Worm (Caenorhabditis elegans) whole organism, L1 larva: ENCODE results near the gene Y49F6B.19.

Experiments used
- C16A3.4 ChIP-seq: fragments of 150-350 bp; optimal IDR thresholded peaks from 2 replicates; lab custom pipeline; 2014; ENCODE audit warnings: missing biosample characterization, missing genetic modification characterization
- F16B12.6 ChIP-seq: fragments of 150-350 bp; optimal IDR thresholded peaks from 2 replicates; lab custom pipeline; 2014; ENCODE audit warnings: missing biosample characterization, missing genetic modification characterization
- aha-1 ChIP-seq: fragments of 150-350 bp; optimal IDR thresholded peaks from 2 replicates; lab custom pipeline; 2014; ENCODE audit warnings: missing biosample characterization, missing genetic modification characterization
- alr-1 ChIP-seq: fragments of 200-800 bp; sonication (Bioruptor generic); optimal IDR thresholded peaks from 2 replicates; lab custom pipeline; 2018; ENCODE audit warnings: borderline replicate concordance, mild to moderate bottlenecking, missing genetic modification characterization, missing compliant biosample characterization
- ama-1 ChIP-seq: fragments of 150-350 bp; optimal IDR thresholded peaks from 2 replicates; lab custom pipeline; 2014
- ceh-63 ChIP-seq: fragments of 200-800 bp; sonication (Bioruptor generic); optimal IDR thresholded peaks from 2 replicates; lab custom pipeline; 2018; ENCODE audit warnings: mild to moderate bottlenecking, missing genetic modification characterization, missing compliant biosample characterization
- ceh-8 ChIP-seq: fragments of 200-800 bp; sonication (Bioruptor generic); optimal IDR thresholded peaks from 2 replicates; lab custom pipeline; 2018; ENCODE audit warnings: mild to moderate bottlenecking, missing genetic modification characterization, moderate library complexity, missing compliant biosample characterization
- ceh-88 ChIP-seq: fragments of 200-800 bp; sonication (Bioruptor generic); IDR thresholded peaks from 2 replicates; pipeline ENCODE4 v1.3.6; 2022; ENCODE audit warnings: missing genetic modification characterization, missing compliant biosample characterization
- efl-1 ChIP-seq, 4 experiments: fragments of 150-350 bp; optimal IDR thresholded peaks in 3 of 4; peaks in 1 of 4; 1 replicate in 1 of 4; 2 replicates in 3 of 4; lab custom pipeline; 2014; ENCODE audit warnings: missing biosample characterization in 2 of 4, missing genetic modification characterization in 2 of 4, missing genetic modification reagents in 2 of 4
- efl-3 ChIP-seq: fragments of 200-800 bp; sonication (Bioruptor generic); optimal IDR thresholded peaks from 2 replicates; lab custom pipeline; 2018; ENCODE audit warnings: mild to moderate bottlenecking, missing genetic modification characterization, missing compliant biosample characterization
- egl-27 ChIP-seq, 2 experiments: fragments of 150-350 bp in 1 of 2; sonication (generic microtip); optimal IDR thresholded peaks; 3 replicates each; lab custom pipeline; 2017 to 2018; ENCODE audit warnings: missing biosample characterization in 2 of 2, missing genetic modification characterization in 2 of 2, missing genetic modification reagents in 2 of 2
- fkh-8 ChIP-seq: sonication (generic microtip); optimal IDR thresholded peaks from 2 replicates; lab custom pipeline; 2016; ENCODE audit warnings: mild to moderate bottlenecking, missing genetic modification characterization, missing compliant biosample characterization
- hlh-17 ChIP-seq: fragments of 200-800 bp; sonication (Bioruptor generic); optimal IDR thresholded peaks from 2 replicates; lab custom pipeline; 2018; ENCODE audit warnings: missing genetic modification characterization, mild to moderate bottlenecking, missing compliant biosample characterization, moderate library complexity, borderline replicate concordance
- hlh-4 ChIP-seq: sonication (generic microtip); optimal IDR thresholded peaks from 2 replicates; lab custom pipeline; 2016; ENCODE audit warnings: mild to moderate bottlenecking, missing genetic modification characterization, missing compliant biosample characterization
- jun-1 ChIP-seq: fragments of 150-350 bp; optimal IDR thresholded peaks from 2 replicates; lab custom pipeline; 2014; ENCODE audit warnings: missing biosample characterization, missing genetic modification reagents, missing genetic modification characterization
- lin-39 ChIP-seq: fragments of 150-350 bp; optimal IDR thresholded peaks from 2 replicates; lab custom pipeline; 2014; ENCODE audit warnings: missing biosample characterization, missing genetic modification reagents, missing genetic modification characterization
- lir-3 ChIP-seq: sonication (generic microtip); optimal IDR thresholded peaks from 2 replicates; lab custom pipeline; 2016; ENCODE audit warnings: mild to moderate bottlenecking, missing genetic modification characterization, moderate library complexity, missing compliant biosample characterization; ENCODE audit not compliant: poor library complexity
- mdl-1 ChIP-seq, 2 experiments: fragments of 150-350 bp; optimal IDR thresholded peaks; 2 replicates each; lab custom pipeline; 2014 to 2017; ENCODE audit warnings: missing biosample characterization in 2 of 2, missing genetic modification characterization in 2 of 2, inconsistent platforms in 1 of 2
- mep-1 ChIP-seq: fragments of 150-350 bp; optimal IDR thresholded peaks from 2 replicates; lab custom pipeline; 2014; ENCODE audit warnings: missing biosample characterization, missing genetic modification characterization
- nhr-237 ChIP-seq: fragments of 150-350 bp; optimal IDR thresholded peaks from 2 replicates; lab custom pipeline; 2014; ENCODE audit warnings: missing biosample characterization, missing genetic modification characterization
- nhr-71 ChIP-seq: sonication (generic microtip); optimal IDR thresholded peaks from 2 replicates; lab custom pipeline; 2016; ENCODE audit warnings: mild to moderate bottlenecking, missing genetic modification characterization, moderate library complexity, missing compliant biosample characterization
- nhr-90 ChIP-seq: sonication (generic microtip); optimal IDR thresholded peaks from 2 replicates; lab custom pipeline; 2016; ENCODE audit warnings: mild to moderate bottlenecking, missing genetic modification characterization, missing compliant biosample characterization; ENCODE audit not compliant: poor library complexity
- pag-3 ChIP-seq: sonication (generic microtip); optimal IDR thresholded peaks from 2 replicates; lab custom pipeline; 2017; ENCODE audit warnings: missing genetic modification characterization, mild to moderate bottlenecking, missing compliant biosample characterization, antibody characterized with exemption, borderline replicate concordance; ENCODE audit not compliant: insufficient read depth
- pqm-1 ChIP-seq: sonication (generic microtip); optimal IDR thresholded peaks from 3 replicates; lab custom pipeline; 2017; ENCODE audit warnings: missing biosample characterization, missing genetic modification characterization
- rnt-1 ChIP-seq: sonication (generic microtip); optimal IDR thresholded peaks from 2 replicates; lab custom pipeline; 2016; ENCODE audit warnings: mild to moderate bottlenecking, missing genetic modification characterization, moderate library complexity, missing compliant biosample characterization
- tbx-2 ChIP-seq: sonication (generic microtip); optimal IDR thresholded peaks from 2 replicates; lab custom pipeline; 2016; ENCODE audit warnings: missing genetic modification characterization, missing compliant biosample characterization
- unc-130 ChIP-seq: fragments of 150-350 bp; optimal IDR thresholded peaks from 2 replicates; lab custom pipeline; 2017; ENCODE audit warnings: missing biosample characterization, missing genetic modification characterization, inconsistent platforms
- unc-62 ChIP-seq: fragments of 150-350 bp; optimal IDR thresholded peaks from 2 replicates; lab custom pipeline; 2014; ENCODE audit warnings: missing biosample characterization, missing genetic modification reagents, missing genetic modification characterization
- unc-86 ChIP-seq: sonication (generic microtip); optimal IDR thresholded peaks from 2 replicates; lab custom pipeline; 2016; ENCODE audit warnings: missing genetic modification characterization, missing compliant biosample characterization
- vab-15 ChIP-seq: sonication (generic microtip); optimal IDR thresholded peaks from 2 replicates; lab custom pipeline; 2017; ENCODE audit warnings: missing genotype, mild to moderate bottlenecking, missing genetic modification characterization, missing compliant biosample characterization
- ztf-11 ChIP-seq, 2 experiments: sonication (generic microtip); optimal IDR thresholded peaks; 2 replicates each; lab custom pipeline; 2016 to 2017; ENCODE audit warnings: missing genetic modification characterization in 2 of 2, missing biosample characterization in 1 of 2, missing compliant biosample characterization in 1 of 2
- ztf-4 ChIP-seq: fragments of 150-350 bp; optimal IDR thresholded peaks from 2 replicates; lab custom pipeline; 2014; ENCODE audit warnings: missing biosample characterization, missing genetic modification characterization

Y49F6B.19 gene

ce11 chrII:3547282-3547681, 35.1 kb upstream of the Y49F6B.19 start (continued):
- TF ChIP-seq aha-1 (tag; lab: Kevin White, UChicago) (no peak), unc-130 (tag; lab: Kevin White, UChicago) (no peak), nhr-237 (tag; lab: Kevin White, UChicago) (no peak), egl-27 (tag; optimal IDR thresholded peaks at IDR 0.05; lab: Kevin White, UChicago) (no peak), jun-1 (tag; lab: Kevin White, UChicago) (no peak), C16A3.4 (tag; lab: Kevin White, UChicago) (no peak), lin-39 (no peak), ceh-8 (GFP tag; lab: Kevin White, UChicago) (no peak), ceh-88 (GFP tag; lab: Robert Waterston, UW) (no peak), tbx-2 (no peak), ceh-63 (GFP tag; lab: Kevin White, UChicago) (no peak), nhr-71 (no peak), rnt-1 (tag; lab: Kevin White, UChicago) (no peak), alr-1 (tag; lab: Kevin White, UChicago) (no peak), nhr-90 (tag; lab: Kevin White, UChicago) (no peak), pqm-1 (tag; lab: Kevin White, UChicago) (no peak), efl-3 (no peak), mdl-1 (tag; optimal IDR thresholded peaks at IDR 0.05; lab: Kevin White, UChicago) (no peak), unc-86 (peak; percentile 12), fkh-8 (peak; percentile 30), mep-1 (peak; percentile 21)

DNA sequence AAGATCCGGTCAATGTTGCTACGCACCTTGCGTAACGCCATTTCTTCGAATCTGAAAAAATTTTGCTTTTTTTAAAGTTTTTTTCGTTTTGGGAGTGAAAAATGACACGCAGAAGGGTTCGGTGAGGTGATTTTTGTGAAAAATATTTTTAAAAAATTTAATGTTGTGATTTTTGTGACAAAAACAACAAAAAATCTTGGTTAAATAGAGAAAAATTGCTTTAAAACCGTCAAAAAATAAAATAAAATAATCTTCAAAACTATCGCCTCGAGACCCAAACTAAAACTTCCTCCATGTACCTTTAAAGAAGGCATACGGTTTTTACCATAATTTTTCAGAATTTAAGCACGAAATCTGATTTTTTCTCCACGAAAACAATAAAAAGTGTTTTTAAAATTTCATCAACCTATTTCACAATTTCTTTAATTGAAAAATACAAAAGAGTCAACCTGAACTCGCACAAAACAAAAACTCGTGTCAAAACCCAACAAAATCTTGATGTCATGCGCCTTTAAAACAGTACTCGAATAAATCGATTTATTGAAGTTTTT, 34.3 kb upstream of the Y49F6B.19 start, which contains the start of gene apd-3:
Gene apd-3 (minus strand): TSS at position 51 of the 551 bp plus-strand sequence.
- TF ChIP-seq pqm-1 (tag; lab: Kevin White, UChicago) (no peak), unc-62 (GFP tag; lab: Kevin White, UChicago) (no peak), vab-15 (tag; lab: Kevin White, UChicago) (no peak), ama-1 (lab: Kevin White, UChicago) (no peak), hlh-17 (GFP tag; lab: Kevin White, UChicago) (no peak), hlh-4 (tag; lab: Kevin White, UChicago) (no peak), F16B12.6 (tag; lab: Kevin White, UChicago) (no peak), ceh-63 (GFP tag; lab: Kevin White, UChicago) (no peak), C16A3.4 (tag; lab: Kevin White, UChicago) (no peak), pag-3 (tag; lab: Kevin White, UChicago) (no peak), jun-1 (tag; lab: Kevin White, UChicago) (no peak)

DNA sequence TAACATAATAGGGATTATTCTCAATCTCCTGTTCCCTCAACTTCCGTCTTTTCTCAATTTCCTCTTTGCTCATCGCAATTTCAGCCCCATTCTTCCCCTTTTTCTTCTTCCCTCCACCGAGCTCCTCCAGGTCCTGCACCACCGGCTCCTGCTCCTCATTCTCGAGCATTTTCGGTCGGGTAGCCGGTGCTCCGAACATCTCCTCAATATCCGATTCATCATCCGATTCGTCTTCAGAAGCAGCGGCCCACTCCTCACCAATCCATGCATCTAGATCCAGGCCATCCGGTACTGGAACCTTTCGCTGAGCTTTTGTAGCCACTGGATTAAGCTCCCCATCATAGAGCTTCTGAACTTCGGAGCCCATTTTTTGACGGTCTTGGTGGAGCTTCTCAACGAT, 28.0 kb upstream of the Y49F6B.19 start:
- TF ChIP-seq tbx-2 = no peak
- no peak for TF ChIP-seq ztf-4 (tag; lab: Kevin White, UChicago)
- no peak for TF ChIP-seq aha-1 (tag; lab: Kevin White, UChicago)
- no peak for TF ChIP-seq ceh-8 (GFP tag; lab: Kevin White, UChicago)
- TF ChIP-seq efl-1 (optimal IDR thresholded peaks at IDR 0.05; lab: Kevin White, UChicago) = no peak
- TF ChIP-seq efl-1 (GFP tag; optimal IDR thresholded peaks at IDR 0.05 in 1 of 2; lab: Kevin White, UChicago) = peak in 1 of 2 experiments; percentile 2
- no peak for TF ChIP-seq efl-3
- no peak for TF ChIP-seq ztf-11 (tag; optimal IDR thresholded peaks at IDR 0.05; lab: Kevin White, UChicago)
- no peak for TF ChIP-seq hlh-4 (tag; lab: Kevin White, UChicago)
- no peak for TF ChIP-seq mep-1

DNA sequence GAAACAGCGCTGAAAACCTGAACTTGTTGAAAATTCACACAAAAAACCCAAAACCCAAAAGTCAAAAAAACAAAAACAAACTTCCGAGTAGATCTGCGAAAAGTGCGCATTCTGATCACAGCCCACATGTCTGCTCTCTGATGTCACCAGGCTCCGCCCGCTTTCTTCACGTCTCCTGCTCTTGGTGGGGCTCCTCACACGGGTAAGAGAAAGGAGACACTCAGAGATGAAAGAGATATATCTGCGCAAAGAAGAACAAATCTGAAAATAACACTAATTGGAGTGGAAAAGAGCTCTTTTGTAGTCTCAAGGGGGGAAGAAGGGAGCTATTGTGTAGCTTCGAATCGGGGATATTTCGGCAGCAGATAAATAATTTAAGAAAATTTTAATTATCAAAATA, 16.1 kb upstream of the Y49F6B.19 start, which contains the start of gene ncs-6:
Gene ncs-6 (minus strand): TSS at position 261 of the 400 bp plus-strand sequence.
- TF ChIP-seq fkh-8 (peak; percentile 73), lir-3 (no peak), jun-1 (tag; lab: Kevin White, UChicago) (no peak), hlh-17 (GFP tag; lab: Kevin White, UChicago) (no peak)
